Fruit fly (Drosophila melanogaster): ENCODE measurements around the gene Npl4.

Npl4 gene

DNA sequence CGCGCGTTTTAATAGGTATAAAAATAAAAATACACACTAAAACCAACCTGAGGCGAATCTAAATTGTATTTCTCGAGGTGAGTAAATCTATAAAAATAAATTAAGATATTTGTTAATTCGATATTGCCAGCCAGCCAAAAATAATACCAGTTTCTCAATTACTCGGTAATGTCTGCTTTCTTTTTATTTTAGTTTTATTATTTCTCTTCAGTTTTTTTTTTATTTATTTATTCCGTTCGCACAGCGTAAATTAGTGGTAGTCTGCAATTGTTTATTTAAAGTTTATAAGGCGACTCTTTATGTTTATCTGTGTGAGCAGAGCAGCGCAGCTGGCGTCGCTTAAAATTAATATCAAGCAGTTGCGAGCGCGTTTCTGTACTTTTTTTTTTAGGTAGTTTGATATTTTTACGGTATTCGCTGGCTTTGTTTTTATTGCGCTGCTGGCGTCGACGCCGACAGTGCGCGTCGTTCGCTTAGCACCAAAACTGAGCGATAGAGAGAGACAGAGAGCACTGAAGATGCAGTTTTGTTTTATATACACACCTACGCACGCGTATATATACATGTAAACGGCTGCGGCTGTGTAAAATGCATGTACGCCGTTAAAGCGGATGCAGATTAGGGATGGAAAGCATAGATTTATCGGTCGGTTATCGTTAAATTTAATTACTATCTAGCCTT lies 23.3 kb upstream of the Npl4 start (continued):
- peak; percentile 82 for TF ChIP-seq ci (GFP tag; IDR thresholded peaks at IDR 0.05)
- TF ChIP-seq Drgx (GFP tag; IDR thresholded peaks at IDR 0.05), result peak; percentile 66
- TF ChIP-seq nom (GFP tag; optimal IDR thresholded peaks at IDR 0.05), result peak; percentile 85
- TF ChIP-seq ftz-f1 (GFP tag; optimal IDR thresholded peaks at IDR 0.05), result peak; percentile 39
- peak; percentile 27 for TF ChIP-seq CG6254 (GFP tag; optimal IDR thresholded peaks at IDR 0.05)
- no peak for TF ChIP-seq CG18619 (GFP tag; optimal IDR thresholded peaks at IDR 0.05)
- 0 out of 2 replicates have a peak, but pooled peaks have one; percentile 31 for TF ChIP-seq CG5953 (GFP tag; IDR thresholded peaks at IDR 0.05)
- peak; percentile 37 for TF ChIP-seq BEAF-32 (GFP tag; optimal IDR thresholded peaks at IDR 0.05)
- peak; percentile 35; the same call in 1 of the 2 replicates for TF ChIP-seq Xrp1 (GFP tag; IDR thresholded peaks at IDR 0.05)
- TF ChIP-seq CrebB (tag; optimal IDR thresholded peaks at IDR 0.05), result no peak
- TF ChIP-seq CG11504 (tag; optimal IDR thresholded peaks at IDR 0.05), result no peak
- TF ChIP-seq HmgZ (tag; optimal IDR thresholded peaks at IDR 0.05), result peak; percentile 17
- TF ChIP-seq CG5180 (GFP tag; optimal IDR thresholded peaks at IDR 0.05), result no peak
- no peak for TF ChIP-seq lov (optimal IDR thresholded peaks at IDR 0.05)
- TF ChIP-seq lov (GFP tag; IDR thresholded peaks at IDR 0.05), result 0 out of 3 replicates have a peak, but pooled peaks have one; percentile 64
- TF ChIP-seq CG2129 (GFP tag; IDR thresholded peaks at IDR 0.05; ENCODE audit: partially characterized antibody), result no peak
- peak; percentile 62; the same call in 2 of the 3 replicates for TF ChIP-seq zfh1 (GFP tag; IDR thresholded peaks at IDR 0.05)
- no peak for TF ChIP-seq dimm (GFP tag; IDR thresholded peaks at IDR 0.05)
- TF ChIP-seq onecut (GFP tag; IDR thresholded peaks at IDR 0.05), result peak; percentile 12
- TF ChIP-seq bsh (GFP tag; optimal IDR thresholded peaks at IDR 0.05), result peak; percentile 31 to 62
- TF ChIP-seq CG32767 (GFP tag; IDR thresholded peaks at IDR 0.05), result peak; percentile 70
- peak; percentile 50 for TF ChIP-seq Dref (GFP tag; IDR thresholded peaks at IDR 0.05)
- no peak for TF ChIP-seq CG17612 (GFP tag; IDR thresholded peaks at IDR 0.05)
- no peak for TF ChIP-seq esg (GFP tag; conservative IDR thresholded peaks at IDR 0.05)
- TF ChIP-seq CG8924 (tag; optimal IDR thresholded peaks at IDR 0.05), result peak; percentile 80
- no peak for TF ChIP-seq odd (GFP tag; optimal IDR thresholded peaks at IDR 0.05)
- TF ChIP-seq hth (optimal IDR thresholded peaks at IDR 0.05), result no peak
- peak; percentile 36 for TF ChIP-seq CG17829 (tag; optimal IDR thresholded peaks at IDR 0.05)
- TF ChIP-seq Trl (optimal IDR thresholded peaks at IDR 0.05), result no peak
- TF ChIP-seq Trl (GFP tag; optimal IDR thresholded peaks at IDR 0.05), result peak; percentile 51
- TF ChIP-seq Camta (GFP tag; optimal IDR thresholded peaks at IDR 0.05), result no peak
- TF ChIP-seq CG1647 (GFP tag; optimal IDR thresholded peaks at IDR 0.05), result no peak
- TF ChIP-seq CG17186 (GFP tag; optimal IDR thresholded peaks at IDR 0.05), result peak; percentile 60
- TF ChIP-seq CG2712 (tag; optimal IDR thresholded peaks at IDR 0.05), result peak; percentile 49
- TF ChIP-seq CG18262 (tag; optimal IDR thresholded peaks at IDR 0.05), result peak; percentile 43
- peak; percentile 46; the same call in 1 of the 2 replicates for TF ChIP-seq HLH3B (GFP tag; IDR thresholded peaks at IDR 0.05)
- TF ChIP-seq Stat92E (GFP tag; optimal IDR thresholded peaks at IDR 0.05), result no peak
- TF ChIP-seq CG2875 (GFP tag; optimal IDR thresholded peaks at IDR 0.05), result peak; percentile 29
- peak; percentile 71 for TF ChIP-seq CG1603 (tag; optimal IDR thresholded peaks at IDR 0.05)
- TF ChIP-seq pzg (GFP tag; optimal IDR thresholded peaks at IDR 0.05), result peak; percentile 20
- TF ChIP-seq CG32772 (GFP tag; IDR thresholded peaks at IDR 0.05), result peak; percentile 58; the same call in 1 of the 2 replicates
- TF ChIP-seq CG16863 (GFP tag; optimal IDR thresholded peaks at IDR 0.05), result no peak
- TF ChIP-seq CG5245 (GFP tag; optimal IDR thresholded peaks at IDR 0.05), result no peak
- peak; percentile 85 for TF ChIP-seq CG7963 (GFP tag; IDR thresholded peaks at IDR 0.05; ENCODE audit: partially characterized antibody)
- peak; percentile 85 for TF ChIP-seq kni (GFP tag; optimal IDR thresholded peaks at IDR 0.05)
- TF ChIP-seq fd96Cb (tag; optimal IDR thresholded peaks at IDR 0.05), result no peak
- TF ChIP-seq Dad (GFP tag; optimal IDR thresholded peaks at IDR 0.05), result peak; percentile 9
- TF ChIP-seq CG12219 (GFP tag; optimal IDR thresholded peaks at IDR 0.05), result peak; percentile 20
- no peak for TF ChIP-seq HLHmδ (GFP tag; optimal IDR thresholded peaks at IDR 0.05)
- no peak for TF ChIP-seq tio (GFP tag; optimal IDR thresholded peaks at IDR 0.05)
